Fruit fly (Drosophila melanogaster) whole organism, embryonic: ENCODE measurements around the gene CG43731.

Experiments used
- BtbVII ChIP-seq: fragments of 200-800 bp; sonication (Bioruptor generic); optimal IDR thresholded peaks from 3 replicates; lab custom pipeline; 2017; ENCODE audit warnings: missing biosample characterization, mild to moderate bottlenecking, missing genetic modification characterization
- CG10462 ChIP-seq: fragments of 200-800 bp; sonication (Bioruptor generic); optimal IDR thresholded peaks from 2 replicates; lab custom pipeline; 2016; ENCODE audit warnings: missing biosample characterization, missing genetic modification characterization
- CG11085 ChIP-seq: fragments of 200-800 bp; sonication (Bioruptor generic); IDR thresholded peaks from 2 replicates; pipeline ENCODE4 v1.3.6; 2022; ENCODE audit warnings: missing biosample characterization, missing genetic modification characterization
- CG11247 ChIP-seq: fragments of 200-800 bp; sonication (Bioruptor generic); IDR thresholded peaks from 2 replicates; pipeline ENCODE4 v1.3.6; 2022; ENCODE audit warnings: missing biosample characterization, missing genetic modification characterization
- CG11456 ChIP-seq: fragments of 200-800 bp; sonication (Bioruptor generic); IDR thresholded peaks from 3 replicates; pipeline ENCODE4 v1.3.6; 2022; ENCODE audit warnings: missing biosample characterization, missing genetic modification characterization
- CG14050 ChIP-seq: fragments of 200-800 bp; sonication (Bioruptor generic); IDR thresholded peaks from 3 replicates; pipeline ENCODE4 v1.3.6; 2022; ENCODE audit warnings: missing biosample characterization, missing genetic modification characterization
- CG16815 ChIP-seq: fragments of 200-800 bp; sonication (Bioruptor generic); optimal IDR thresholded peaks from 3 replicates; lab custom pipeline; 2017; ENCODE audit warnings: missing biosample characterization, mild to moderate bottlenecking, missing genetic modification characterization
- CG17802 ChIP-seq: fragments of 200-800 bp; sonication (Bioruptor generic); optimal IDR thresholded peaks from 2 replicates; lab custom pipeline; 2018; ENCODE audit warnings: missing biosample characterization, mild to moderate bottlenecking, missing genetic modification characterization, moderate library complexity
- CG1792 ChIP-seq: fragments of 200-800 bp; sonication (Bioruptor generic); optimal IDR thresholded peaks from 2 replicates; lab custom pipeline; 2016; ENCODE audit warnings: missing biosample characterization, missing genetic modification characterization
- CG2129 ChIP-seq: fragments of 200-800 bp; sonication (Bioruptor generic); IDR thresholded peaks from 2 replicates; pipeline ENCODE4 v1.3.6; 2022; ENCODE audit warnings: missing biosample characterization, missing genetic modification characterization; ENCODE audit not compliant: partially characterized antibody
- CG2678 ChIP-seq: fragments of 200-800 bp; sonication (Bioruptor generic); optimal IDR thresholded peaks from 3 replicates; lab custom pipeline; 2019; ENCODE audit warnings: missing biosample characterization, mild to moderate bottlenecking, missing genetic modification characterization, moderate library complexity
- CG3847 ChIP-seq: fragments of 200-800 bp; sonication (Bioruptor generic); IDR thresholded peaks from 2 replicates; pipeline ENCODE4 v1.3.6; 2022; ENCODE audit warnings: missing biosample characterization, missing genetic modification characterization
- CG3995 ChIP-seq: fragments of 200-800 bp; sonication (Bioruptor generic); optimal IDR thresholded peaks from 3 replicates; lab custom pipeline; 2016; ENCODE audit warnings: missing biosample characterization, missing genetic modification characterization
- CG5245 ChIP-seq: fragments of 200-800 bp; sonication (Bioruptor generic); optimal IDR thresholded peaks from 3 replicates; lab custom pipeline; 2016; ENCODE audit warnings: missing biosample characterization, missing genetic modification characterization
- CG5953 ChIP-seq: fragments of 200-800 bp; sonication (Bioruptor generic); IDR thresholded peaks from 2 replicates; pipeline ENCODE4 v1.3.6; 2022; ENCODE audit warnings: missing biosample characterization, missing genetic modification characterization
- CG6272 ChIP-seq: fragments of 200-800 bp; sonication (Bioruptor generic); IDR thresholded peaks from 2 replicates; pipeline ENCODE4 v1.3.6; 2022; ENCODE audit warnings: missing biosample characterization, missing genetic modification characterization
- CG6689 ChIP-seq: fragments of 200-800 bp; sonication (Bioruptor generic); IDR thresholded peaks from 2 replicates; pipeline ENCODE4 v1.3.6; 2022; ENCODE audit warnings: missing biosample characterization, missing genetic modification characterization
- CG6854 ChIP-seq: fragments of 200-800 bp; sonication (Bioruptor generic); optimal IDR thresholded peaks from 3 replicates; lab custom pipeline; 2017; ENCODE audit warnings: missing biosample characterization, mild to moderate bottlenecking, missing genetic modification characterization
- CG7357 ChIP-seq: fragments of 200-800 bp; sonication (Bioruptor generic); IDR thresholded peaks from 3 replicates; pipeline ENCODE4 v1.3.6; 2022; ENCODE audit warnings: missing biosample characterization, missing genetic modification characterization
- CkIIα-i1 ChIP-seq: fragments of 200-800 bp; sonication (Bioruptor generic); IDR thresholded peaks from 2 replicates; pipeline ENCODE4 v1.3.6; 2022; ENCODE audit warnings: missing biosample characterization, missing genetic modification characterization
- Dref ChIP-seq: fragments of 200-800 bp; sonication (Bioruptor generic); IDR thresholded peaks from 2 replicates; pipeline ENCODE4 v1.3.6; 2022; ENCODE audit warnings: missing biosample characterization, missing genetic modification characterization
- H2.0 ChIP-seq: fragments of 200-800 bp; sonication (Bioruptor generic); IDR thresholded peaks from 2 replicates; pipeline ENCODE4 v1.3.6; 2022; ENCODE audit warnings: missing biosample characterization, missing genetic modification characterization
- HLH54F ChIP-seq: fragments of 200-800 bp; sonication (Bioruptor generic); optimal IDR thresholded peaks from 3 replicates; lab custom pipeline; 2016; ENCODE audit warnings: missing biosample characterization, missing genetic modification characterization
- HmgD ChIP-seq: fragments of 200-800 bp; sonication (Bioruptor generic); optimal IDR thresholded peaks from 3 replicates; lab custom pipeline; 2016; ENCODE audit warnings: missing biosample characterization, missing genetic modification characterization
- Hmx ChIP-seq: fragments of 200-800 bp; sonication (Bioruptor generic); optimal IDR thresholded peaks from 2 replicates; lab custom pipeline; 2016; ENCODE audit warnings: missing biosample characterization, missing genetic modification characterization
- Hr39 ChIP-seq: fragments of >200 bp; optimal IDR thresholded peaks from 2 replicates; lab custom pipeline; 2017
- Hr78 ChIP-seq, 2 experiments: fragments of 200-800 bp in 1 of 2; fragments of >200 bp in 1 of 2; sonication (Bioruptor generic) in 1 of 2; optimal IDR thresholded peaks; 2 replicates each; lab custom pipeline; 2017 to 2019; ENCODE audit warnings: missing biosample characterization in 2 of 2, missing genetic modification characterization in 2 of 2, mild to moderate bottlenecking in 1 of 2, moderate library complexity in 1 of 2
- Med ChIP-seq: fragments of 200-800 bp; sonication (Bioruptor generic); peaks from one replicate; lab custom pipeline; 2016; ENCODE audit warnings: missing biosample characterization, missing genetic modification characterization, mild to moderate bottlenecking, inconsistent platforms, moderate library complexity
- Mrtf ChIP-seq: fragments of 200-800 bp; sonication (Bioruptor generic); IDR thresholded peaks from 3 replicates; pipeline ENCODE4 v1.3.6; 2022; ENCODE audit warnings: missing biosample characterization, missing genetic modification characterization
- NC2α ChIP-seq: fragments of 200-800 bp; sonication (Bioruptor generic); optimal IDR thresholded peaks from 2 replicates; lab custom pipeline; 2016; ENCODE audit warnings: missing biosample characterization, missing genetic modification characterization
- Neu2 ChIP-seq: fragments of 200-800 bp; sonication (Bioruptor generic); optimal IDR thresholded peaks from 3 replicates; lab custom pipeline; 2016; ENCODE audit warnings: missing biosample characterization, missing genetic modification characterization, borderline replicate concordance
- Sin3A ChIP-seq: fragments of >200 bp; optimal IDR thresholded peaks from 2 replicates; lab custom pipeline; 2018
- TFAM ChIP-seq: fragments of 200-800 bp; sonication (Bioruptor generic); optimal IDR thresholded peaks from 2 replicates; lab custom pipeline; 2017; ENCODE audit warnings: missing biosample characterization, missing genetic modification characterization, inconsistent platforms
- Xrp1 ChIP-seq: fragments of 200-800 bp; sonication (Bioruptor generic); IDR thresholded peaks from 2 replicates; pipeline ENCODE4 v1.3.6; 2022; ENCODE audit warnings: missing biosample characterization, missing genetic modification characterization
- ab ChIP-seq: fragments of 200-800 bp; sonication (Bioruptor generic); optimal IDR thresholded peaks from 2 replicates; lab custom pipeline; 2016; ENCODE audit warnings: missing biosample characterization, missing genetic modification characterization
- ac ChIP-seq: fragments of 200-800 bp; sonication (Bioruptor generic); optimal IDR thresholded peaks from 3 replicates; lab custom pipeline; 2017; ENCODE audit warnings: missing biosample characterization, mild to moderate bottlenecking, missing genetic modification characterization
- ara ChIP-seq: fragments of 200-800 bp; sonication (Bioruptor generic); IDR thresholded peaks from 2 replicates; pipeline ENCODE4 v1.3.6; 2022; ENCODE audit warnings: missing biosample characterization, missing genetic modification characterization
- br ChIP-seq: fragments of >200 bp; optimal IDR thresholded peaks from 2 replicates; lab custom pipeline; 2017
- croc ChIP-seq: fragments of 200-800 bp; sonication (Bioruptor generic); conservative IDR thresholded peaks from 3 replicates; pipeline ENCODE4 v1.3.6; 2022; ENCODE audit warnings: missing biosample characterization, missing genetic modification characterization
- ems ChIP-seq: fragments of 200-800 bp; sonication (Bioruptor generic); optimal IDR thresholded peaks from 3 replicates; lab custom pipeline; 2016; ENCODE audit warnings: missing biosample characterization, missing genetic modification characterization
- en ChIP-seq: fragments of 200-800 bp; sonication (Bioruptor generic); optimal IDR thresholded peaks from 2 replicates; lab custom pipeline; 2016; ENCODE audit warnings: missing biosample characterization, missing genetic modification characterization
- gfzf ChIP-seq: fragments of 200-800 bp; sonication (Bioruptor generic); optimal IDR thresholded peaks from 2 replicates; lab custom pipeline; 2016; ENCODE audit warnings: missing biosample characterization, mild to moderate bottlenecking, missing genetic modification characterization, moderate library complexity
- insv ChIP-seq, 2 experiments: fragments of 200-800 bp; sonication (Bioruptor generic); optimal IDR thresholded peaks; 3 replicates each; lab custom pipeline; 2016 to 2018; ENCODE audit warnings: missing biosample characterization in 2 of 2, missing genetic modification characterization in 2 of 2
- knrl ChIP-seq: fragments of 200-800 bp; sonication (Bioruptor generic); IDR thresholded peaks from 3 replicates; pipeline ENCODE4 v1.3.6; 2022; ENCODE audit warnings: missing biosample characterization, missing genetic modification characterization; ENCODE audit not compliant: partially characterized antibody
- pros ChIP-seq: fragments of 200-800 bp; sonication (Bioruptor generic); optimal IDR thresholded peaks from 3 replicates; lab custom pipeline; 2019; ENCODE audit warnings: missing biosample characterization, mild to moderate bottlenecking, missing genetic modification characterization, moderate library complexity
- sc ChIP-seq, 3 experiments: fragments of >200 bp in 2 of 3; fragments of 200-800 bp in 1 of 3; sonication (Bioruptor generic) in 1 of 3; optimal IDR thresholded peaks; 2 replicates in 2 of 3; 3 replicates in 1 of 3; lab custom pipeline; 2017; ENCODE audit warnings: mild to moderate bottlenecking in 1 of 3, missing biosample characterization in 1 of 3, missing genetic modification characterization in 1 of 3, missing genetic modification reagents in 1 of 3
- slbo ChIP-seq: fragments of 200-800 bp; sonication (Bioruptor generic); IDR thresholded peaks from 2 replicates; pipeline ENCODE4 v1.3.6; 2022; ENCODE audit warnings: missing biosample characterization, missing genetic modification characterization
- tll ChIP-seq, 2 experiments: fragments of 200-800 bp in 1 of 2; fragments of >200 bp in 1 of 2; sonication (Bioruptor generic) in 1 of 2; optimal IDR thresholded peaks; 2 replicates each; lab custom pipeline; 2017 to 2019; ENCODE audit warnings: missing biosample characterization in 2 of 2, missing genetic modification characterization in 2 of 2, mild to moderate bottlenecking in 1 of 2, moderate library complexity in 1 of 2
- vfl ChIP-seq: fragments of 200-800 bp; sonication (Bioruptor generic); optimal IDR thresholded peaks from 2 replicates; lab custom pipeline; 2016; ENCODE audit warnings: missing biosample characterization, missing genetic modification characterization
- wor ChIP-seq: fragments of 200-800 bp; sonication (Bioruptor generic); IDR thresholded peaks from 2 replicates; pipeline ENCODE4 v1.3.6; 2022; ENCODE audit warnings: missing biosample characterization, missing genetic modification characterization

The CG43731 gene

DNA sequence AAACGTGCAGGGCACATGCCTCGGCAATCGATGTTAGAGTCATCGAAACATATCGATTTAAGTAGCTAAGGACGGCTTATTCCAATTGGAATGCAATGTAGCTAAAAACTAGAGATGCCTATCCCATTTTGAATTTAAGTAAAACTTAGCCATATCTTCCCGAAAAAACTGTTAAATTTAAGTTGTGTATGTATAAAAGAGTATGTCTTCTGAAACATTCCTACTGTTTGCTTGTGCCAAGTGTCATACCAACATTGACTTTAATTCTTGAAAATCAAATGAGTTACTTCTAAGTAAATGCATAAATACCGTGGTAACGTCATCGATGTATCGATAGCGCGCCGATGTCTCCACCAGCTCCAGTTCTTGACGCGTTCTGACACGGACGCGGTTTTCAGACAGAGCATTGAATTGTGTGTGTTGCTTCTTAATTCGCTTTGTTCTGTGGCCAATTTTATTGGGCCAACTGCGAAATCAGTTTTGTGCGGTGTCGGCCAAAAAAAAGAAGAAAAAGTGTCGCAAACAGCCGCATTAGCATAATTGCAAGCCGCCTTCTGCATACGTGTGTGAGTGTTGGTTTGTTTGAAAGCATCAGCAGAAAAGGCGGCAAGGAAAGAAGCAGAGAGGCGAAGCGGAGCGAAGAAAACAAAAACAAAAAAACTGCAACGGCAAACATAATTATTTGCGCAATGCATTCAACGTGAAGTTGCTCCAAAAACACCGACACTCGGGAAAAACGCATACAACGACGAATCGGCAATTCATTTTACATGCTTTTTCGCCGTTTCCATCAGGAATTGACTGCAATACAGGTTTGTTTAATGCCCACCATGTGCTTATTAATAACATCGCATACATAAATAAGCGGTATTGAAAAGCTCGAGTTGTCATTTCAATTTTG is 31.9 kb downstream of the CG43731 start, which contains the start of gene brat (continued):
- TF ChIP-seq CG2678 (tag; lab: Kevin White, UChicago) (peak; percentile 62), CG14050 (GFP tag; lab: Robert Waterston, UW) (no peak), croc (GFP tag; lab: Robert Waterston, UW) (no peak), ems (GFP tag; lab: Kevin White, UChicago) (peak; percentile 2), Med (GFP tag; lab: Kevin White, UChicago) (peak; percentile 80), Sin3A (peak; percentile 83), CG5245 (GFP tag; lab: Kevin White, UChicago) (no peak), knrl (GFP tag; lab: Robert Waterston, UW) (peak; percentile 92), Mrtf (GFP tag; lab: Robert Waterston, UW) (no peak), slbo (peak; percentile 61; the same call in 1 of the 2 replicates), vfl (GFP tag; lab: Kevin White, UChicago) (peak; percentile 35), CG11085 (GFP tag; lab: Robert Waterston, UW) (no peak), CG11247 (GFP tag; lab: Robert Waterston, UW) (0 out of 2 replicates have a peak, but pooled peaks have one; percentile 24), BtbVII (no peak), NC2α (GFP tag; lab: Kevin White, UChicago) (no peak), CG6272 (GFP tag; lab: Robert Waterston, UW) (0 out of 2 replicates have a peak, but pooled peaks have one; percentile 39), CG2129 (GFP tag; lab: Robert Waterston, UW) (peak; percentile 91), sc (optimal IDR thresholded peaks at IDR 0.05; lab: Kevin White, UChicago) (no peak), sc (GFP tag; optimal IDR thresholded peaks at IDR 0.05; lab: Kevin White, UChicago) (no peak), CG16815 (no peak), CG6854 (no peak), H2.0 (GFP tag; lab: Robert Waterston, UW) (no peak), ac (GFP tag; lab: Kevin White, UChicago) (no peak), CG6689 (GFP tag; lab: Robert Waterston, UW) (no peak; the same call in 1 of the 2 replicates), CG3995 (GFP tag; lab: Kevin White, UChicago) (peak; percentile 65), HLH54F (GFP tag; lab: Kevin White, UChicago) (peak; percentile 73), en (GFP tag; lab: Kevin White, UChicago) (peak; percentile 14), br (lab: Kevin White, UChicago) (no peak), TFAM (GFP tag; lab: Kevin White, UChicago) (no peak), Dref (GFP tag; lab: Robert Waterston, UW) (peak; percentile 72), CG5953 (GFP tag; lab: Robert Waterston, UW) (no peak), tll (GFP tag; optimal IDR thresholded peaks at IDR 0.05; lab: Kevin White, UChicago) (peak in 1 of 2 experiments; percentile 36), CG11456 (GFP tag; lab: Robert Waterston, UW) (no peak), Hmx (GFP tag; lab: Kevin White, UChicago) (no peak), gfzf (GFP tag; lab: Kevin White, UChicago) (peak; percentile 30), CG1792 (GFP tag; lab: Kevin White, UChicago) (peak; percentile 35), CG7357 (peak; percentile 69), CG10462 (GFP tag; lab: Kevin White, UChicago) (no peak), pros (GFP tag; lab: Kevin White, UChicago) (no peak), ara (GFP tag; lab: Robert Waterston, UW) (no peak), CG17802 (tag; lab: Kevin White, UChicago) (peak; percentile 51), Hr39 (lab: Kevin White, UChicago) (no peak), Hr78 (GFP tag; optimal IDR thresholded peaks at IDR 0.05; lab: Kevin White, UChicago) (no peak), ab (GFP tag; lab: Kevin White, UChicago) (no peak), insv (GFP tag; optimal IDR thresholded peaks at IDR 0.05; lab: Kevin White, UChicago) (peak; percentile 95 to 98), Xrp1 (GFP tag; lab: Robert Waterston, UW) (peak; percentile 33; the same call in 1 of the 2 replicates), HmgD (GFP tag; lab: Kevin White, UChicago) (peak; percentile 55), CG3847 (GFP tag; lab: Robert Waterston, UW) (peak; percentile 56), Neu2 (GFP tag; lab: Kevin White, UChicago) (peak; percentile 6), CkIIα-i1 (GFP tag; lab: Robert Waterston, UW) (no peak), wor (GFP tag; lab: Robert Waterston, UW) (no peak)
